Worm (Caenorhabditis elegans) whole organism, L4 larva: ENCODE results near the gene F16B12.6.

Experiments used
- D1046.2 ChIP-seq: fragments of 200-800 bp; sonication (Bioruptor generic); IDR thresholded peaks from 2 replicates; pipeline ENCODE4 v1.3.6; 2022; ENCODE audit warnings: missing genetic modification characterization, missing compliant biosample characterization
- F37D6.2 ChIP-seq: sonication (generic microtip); optimal IDR thresholded peaks from 2 replicates; lab custom pipeline; 2016; ENCODE audit warnings: mild to moderate bottlenecking, missing genetic modification characterization, missing compliant biosample characterization
- F49E8.2 ChIP-seq: sonication (generic microtip); optimal IDR thresholded peaks from 2 replicates; lab custom pipeline; 2016; ENCODE audit warnings: missing compliant biosample characterization, mild to moderate bottlenecking, missing genetic modification characterization, borderline replicate concordance
- Y105C5A.15 ChIP-seq: fragments of 200-800 bp; sonication (Bioruptor generic); IDR thresholded peaks from 2 replicates; pipeline ENCODE4 v1.3.6; 2022; ENCODE audit warnings: missing genetic modification characterization, missing compliant biosample characterization
- Y5F2A.4 ChIP-seq: fragments of 200-800 bp; sonication (Bioruptor generic); optimal IDR thresholded peaks from 2 replicates; lab custom pipeline; 2018; ENCODE audit warnings: mild to moderate bottlenecking, missing genetic modification characterization, missing compliant biosample characterization
- Y75B8A.6 ChIP-seq: fragments of 200-800 bp; sonication (Bioruptor generic); IDR thresholded peaks from 2 replicates; pipeline ENCODE4 v1.3.6; 2022; ENCODE audit warnings: missing genetic modification reagents, missing genetic modification characterization, missing compliant biosample characterization
- ZK546.5 ChIP-seq, 2 experiments: sonication (generic microtip); optimal IDR thresholded peaks; 2 replicates each; lab custom pipeline; 2017; ENCODE audit warnings: missing biosample characterization in 2 of 2, missing genetic modification characterization in 2 of 2
- arid-1 ChIP-seq: fragments of 200-800 bp; sonication (Bioruptor generic); conservative IDR thresholded peaks from 2 replicates; pipeline ENCODE4 v1.3.6; 2022; ENCODE audit warnings: missing genetic modification reagents, missing genetic modification characterization, missing compliant biosample characterization
- ceh-20 ChIP-seq: fragments of 200-800 bp; sonication (Bioruptor generic); IDR thresholded peaks from 2 replicates; pipeline ENCODE4 v1.3.6; 2022; ENCODE audit warnings: missing genetic modification reagents, missing genetic modification characterization, missing compliant biosample characterization
- ceh-28 ChIP-seq: fragments of 150-350 bp; optimal IDR thresholded peaks from 2 replicates; lab custom pipeline; 2014; ENCODE audit warnings: missing biosample characterization, missing genetic modification reagents, missing genetic modification characterization
- ceh-44 ChIP-seq: fragments of 200-800 bp; sonication (Bioruptor generic); IDR thresholded peaks from 2 replicates; pipeline ENCODE4 v1.3.6; 2022; ENCODE audit warnings: missing genetic modification reagents, missing genetic modification characterization, missing compliant biosample characterization
- ceh-62 ChIP-seq: sonication (generic microtip); optimal IDR thresholded peaks from 2 replicates; lab custom pipeline; 2017; ENCODE audit warnings: missing biosample characterization, missing genetic modification characterization
- ceh-82 ChIP-seq: sonication (generic microtip); optimal IDR thresholded peaks from 2 replicates; lab custom pipeline; 2017; ENCODE audit warnings: missing biosample characterization, missing genetic modification characterization
- ctbp-1 ChIP-seq: fragments of 200-800 bp; sonication (Bioruptor generic); IDR thresholded peaks from 2 replicates; pipeline ENCODE4 v1.3.6; 2022; ENCODE audit warnings: missing genetic modification reagents, missing genetic modification characterization, missing compliant biosample characterization
- daf-12 ChIP-seq: fragments of 150-350 bp; optimal IDR thresholded peaks from 2 replicates; lab custom pipeline; 2014; ENCODE audit warnings: missing biosample characterization, missing genetic modification reagents, missing genetic modification characterization
- daf-8 ChIP-seq: fragments of 200-800 bp; sonication (Bioruptor generic); IDR thresholded peaks from 2 replicates; pipeline ENCODE4 v1.3.6; 2022; ENCODE audit warnings: missing genetic modification characterization, missing compliant biosample characterization
- dmd-8 ChIP-seq: fragments of 200-800 bp; sonication (Bioruptor generic); IDR thresholded peaks from 2 replicates; pipeline ENCODE4 v1.3.6; 2022; ENCODE audit warnings: missing genetic modification characterization, missing compliant biosample characterization
- dmd-9 ChIP-seq: fragments of 200-800 bp; sonication (Bioruptor generic); IDR thresholded peaks from 2 replicates; pipeline ENCODE4 v1.3.6; 2022; ENCODE audit warnings: missing genetic modification reagents, missing genetic modification characterization, missing compliant biosample characterization
- dpl-1 ChIP-seq: fragments of 150-350 bp; optimal IDR thresholded peaks from 2 replicates; lab custom pipeline; 2014; ENCODE audit warnings: missing biosample characterization, missing genetic modification reagents, missing genetic modification characterization
- duxl-1 ChIP-seq: sonication (generic microtip); optimal IDR thresholded peaks from 2 replicates; lab custom pipeline; 2016; ENCODE audit warnings: mild to moderate bottlenecking, missing genetic modification characterization, moderate library complexity, missing compliant biosample characterization; ENCODE audit not compliant: poor library complexity
- fkh-10 ChIP-seq: fragments of 150-350 bp; optimal IDR thresholded peaks from 2 replicates; lab custom pipeline; 2014; ENCODE audit warnings: missing biosample characterization, missing genetic modification reagents, missing genetic modification characterization
- fos-1 ChIP-seq: fragments of 150-350 bp; optimal IDR thresholded peaks from 2 replicates; lab custom pipeline; 2014; ENCODE audit warnings: missing biosample characterization, missing genetic modification characterization
- gei-8 ChIP-seq: fragments of 200-800 bp; sonication (Bioruptor generic); optimal IDR thresholded peaks from 2 replicates; lab custom pipeline; 2018; ENCODE audit warnings: mild to moderate bottlenecking, missing genetic modification characterization, missing compliant biosample characterization
- hif-1 ChIP-seq, 2 experiments: sonication (generic microtip); optimal IDR thresholded peaks; 2 replicates each; lab custom pipeline; 2016 to 2017; ENCODE audit warnings: missing compliant biosample characterization in 2 of 2, missing genetic modification characterization in 2 of 2, missing genetic modification reagents in 2 of 2, missing genotype in 2 of 2, mild to moderate bottlenecking in 1 of 2
- hlh-11 ChIP-seq: fragments of 200-800 bp; sonication (Bioruptor generic); optimal IDR thresholded peaks from 2 replicates; lab custom pipeline; 2018; ENCODE audit warnings: mild to moderate bottlenecking, missing genetic modification characterization, missing compliant biosample characterization
- hlh-30 ChIP-seq: sonication (generic microtip); optimal IDR thresholded peaks from 2 replicates; lab custom pipeline; 2017; ENCODE audit warnings: antibody characterized with exemption, mild to moderate bottlenecking, missing genetic modification characterization, missing compliant biosample characterization; ENCODE audit not compliant: insufficient read depth
- lin-1 ChIP-seq: fragments of 200-800 bp; sonication (Bioruptor generic); IDR thresholded peaks from 2 replicates; pipeline ENCODE4 v1.3.6; 2022; ENCODE audit warnings: missing genetic modification reagents, missing genetic modification characterization, missing compliant biosample characterization
- lin-13 ChIP-seq: fragments of 150-350 bp; optimal IDR thresholded peaks from 2 replicates; lab custom pipeline; 2014; ENCODE audit warnings: missing biosample characterization, missing genetic modification reagents, missing genetic modification characterization
- lin-15B ChIP-seq: fragments of 150-350 bp; sonication (generic microtip); optimal IDR thresholded peaks from 3 replicates; lab custom pipeline; 2014; ENCODE audit warnings: missing biosample characterization, missing genetic modification characterization
- lir-3 ChIP-seq: sonication (generic microtip); optimal IDR thresholded peaks from 2 replicates; lab custom pipeline; 2016; ENCODE audit warnings: mild to moderate bottlenecking, missing genetic modification characterization, missing compliant biosample characterization
- mep-1 ChIP-seq: fragments of 150-350 bp; sonication (generic microtip); optimal IDR thresholded peaks from 3 replicates; lab custom pipeline; 2014; ENCODE audit warnings: missing biosample characterization, missing genetic modification characterization
- mes-2 ChIP-seq: sonication (generic microtip); optimal IDR thresholded peaks from 2 replicates; lab custom pipeline; 2016; ENCODE audit warnings: missing genotype, mild to moderate bottlenecking, missing genetic modification characterization, missing compliant biosample characterization; ENCODE audit not compliant: poor library complexity, severe bottlenecking
- mxl-3 ChIP-seq: fragments of 200-800 bp; sonication (Bioruptor generic); optimal IDR thresholded peaks from 2 replicates; lab custom pipeline; 2018; ENCODE audit warnings: mild to moderate bottlenecking, missing genetic modification characterization, missing compliant biosample characterization
- nhr-10 ChIP-seq: fragments of 150-350 bp; optimal IDR thresholded peaks from 2 replicates; lab custom pipeline; 2014; ENCODE audit warnings: missing biosample characterization, missing genetic modification characterization
- nhr-102 ChIP-seq: sonication (generic microtip); optimal IDR thresholded peaks from 2 replicates; lab custom pipeline; 2016; ENCODE audit warnings: mild to moderate bottlenecking, missing genetic modification characterization, moderate library complexity, missing compliant biosample characterization
- nhr-111 ChIP-seq: fragments of 200-800 bp; sonication (Bioruptor generic); optimal IDR thresholded peaks from 2 replicates; lab custom pipeline; 2018; ENCODE audit warnings: mild to moderate bottlenecking, missing genetic modification characterization, missing compliant biosample characterization
- nhr-28 ChIP-seq: fragments of 150-350 bp; optimal IDR thresholded peaks from 2 replicates; lab custom pipeline; 2014; ENCODE audit warnings: missing biosample characterization, missing genetic modification characterization
- nhr-42 ChIP-seq: fragments of 200-800 bp; sonication (Bioruptor generic); IDR thresholded peaks from 2 replicates; pipeline ENCODE4 v1.3.6; 2022; ENCODE audit warnings: missing genetic modification characterization, missing compliant biosample characterization
- nhr-6 ChIP-seq: fragments of 150-350 bp; optimal IDR thresholded peaks from 2 replicates; lab custom pipeline; 2014; ENCODE audit warnings: missing biosample characterization, missing genetic modification characterization
- nhr-76 ChIP-seq: fragments of 150-350 bp; optimal IDR thresholded peaks from 2 replicates; lab custom pipeline; 2014; ENCODE audit warnings: missing biosample characterization, missing genetic modification characterization
- nhr-77 ChIP-seq: fragments of 150-350 bp; optimal IDR thresholded peaks from 2 replicates; lab custom pipeline; 2014; ENCODE audit warnings: missing biosample characterization, missing genetic modification characterization
- pha-4 ChIP-seq, 2 experiments: fragments of 150-350 bp in 1 of 2; fragments of 200-800 bp in 1 of 2; sonication (Bioruptor generic) in 1 of 2; IDR thresholded peaks in 1 of 2; optimal IDR thresholded peaks in 1 of 2; 2 replicates each; pipeline versions ENCODE4 v1.3.6 to Lab custom; 2014 to 2022; ENCODE audit warnings: missing genetic modification characterization in 2 of 2, missing genetic modification reagents in 2 of 2, missing biosample characterization in 1 of 2, missing compliant biosample characterization in 1 of 2
- sdz-12 ChIP-seq: fragments of 200-800 bp; sonication (Bioruptor generic); optimal IDR thresholded peaks from 2 replicates; lab custom pipeline; 2018; ENCODE audit warnings: mild to moderate bottlenecking, missing genetic modification characterization, missing compliant biosample characterization
- set-16 ChIP-seq: fragments of 200-800 bp; sonication (Bioruptor generic); IDR thresholded peaks from 2 replicates; pipeline ENCODE4 v1.3.6; 2022; ENCODE audit warnings: missing genetic modification reagents, missing genetic modification characterization, missing compliant biosample characterization
- spr-1 ChIP-seq: sonication (generic microtip); optimal IDR thresholded peaks from 2 replicates; lab custom pipeline; 2016; ENCODE audit warnings: mild to moderate bottlenecking, missing genetic modification characterization, missing compliant biosample characterization
- tag-97 ChIP-seq: fragments of 200-800 bp; sonication (Bioruptor generic); IDR thresholded peaks from 2 replicates; pipeline ENCODE4 v1.3.6; 2022; ENCODE audit warnings: missing genetic modification characterization, missing compliant biosample characterization
- tra-1 ChIP-seq: fragments of 200-800 bp; sonication (Bioruptor generic); IDR thresholded peaks from 2 replicates; pipeline ENCODE4 v1.3.6; 2022; ENCODE audit warnings: missing genetic modification reagents, missing genetic modification characterization, missing compliant biosample characterization
- unc-39 ChIP-seq: sonication (generic microtip); optimal IDR thresholded peaks from 2 replicates; lab custom pipeline; 2017; ENCODE audit warnings: missing biosample characterization, missing genetic modification characterization
- vab-7 ChIP-seq: fragments of 200-800 bp; sonication (Bioruptor generic); IDR thresholded peaks from 2 replicates; pipeline ENCODE4 v1.3.6; 2022; ENCODE audit warnings: missing genetic modification reagents, missing genetic modification characterization, missing compliant biosample characterization
- zag-1 ChIP-seq: fragments of 150-350 bp; optimal IDR thresholded peaks from 2 replicates; lab custom pipeline; 2014; ENCODE audit warnings: missing biosample characterization, missing genetic modification characterization
- zip-11 ChIP-seq: fragments of 200-800 bp; sonication (Bioruptor generic); IDR thresholded peaks from 2 replicates; pipeline ENCODE4 v1.3.6; 2022; ENCODE audit warnings: missing genetic modification characterization, missing compliant biosample characterization

F16B12.6 gene

ce11 chrX:14063830-14064229, 38.3 kb upstream of the F16B12.6 start:
- TF ChIP-seq ctbp-1 (GFP tag; lab: Robert Waterston, UW) (peak; percentile 96), set-16 (GFP tag; lab: Robert Waterston, UW) (no peak), duxl-1 (tag; lab: Kevin White, UChicago) (peak; percentile 89), nhr-42 (GFP tag; lab: Robert Waterston, UW) (peak; percentile 88), fos-1 (no peak), ceh-62 (tag; lab: Kevin White, UChicago) (no peak), daf-12 (tag; lab: Kevin White, UChicago) (no peak), lir-3 (tag; lab: Kevin White, UChicago) (peak; percentile 86), ZK546.5 (tag; optimal IDR thresholded peaks at IDR 0.05; lab: Kevin White, UChicago) (no peak), mep-1 (tag; lab: Kevin White, UChicago) (peak; percentile 95), dmd-9 (GFP tag; lab: Robert Waterston, UW) (peak; percentile 91), nhr-76 (tag; lab: Kevin White, UChicago) (no peak), hif-1 (tag; optimal IDR thresholded peaks at IDR 0.05; lab: Kevin White, UChicago) (peak; percentile 55 to 76), dpl-1 (GFP tag; lab: Kevin White, UChicago) (peak; percentile 36), dmd-8 (peak; percentile 97), Y5F2A.4 (GFP tag; lab: Kevin White, UChicago) (peak; percentile 83), sdz-12 (GFP tag; lab: Kevin White, UChicago) (peak; percentile 85), nhr-102 (tag; lab: Kevin White, UChicago) (peak; percentile 69), fkh-10 (GFP tag; lab: Kevin White, UChicago) (peak; percentile 28), lin-1 (GFP tag; lab: Robert Waterston, UW) (peak; percentile 95), ceh-82 (no peak), zip-11 (GFP tag; lab: Robert Waterston, UW) (peak; percentile 87), vab-7 (GFP tag; lab: Robert Waterston, UW) (peak; percentile 97), spr-1 (tag; lab: Kevin White, UChicago) (peak; percentile 81), arid-1 (GFP tag; lab: Robert Waterston, UW) (peak; percentile 97), D1046.2 (GFP tag; lab: Robert Waterston, UW) (peak; percentile 94), ceh-20 (GFP tag; lab: Robert Waterston, UW) (peak; percentile 96), nhr-111 (peak; percentile 95), gei-8 (GFP tag; lab: Kevin White, UChicago) (peak; percentile 85), F37D6.2 (tag; lab: Kevin White, UChicago) (peak; percentile 81), Y105C5A.15 (peak; percentile 98), mxl-3 (GFP tag; lab: Kevin White, UChicago) (peak; percentile 79), tag-97 (GFP tag; lab: Robert Waterston, UW) (0 out of 2 replicates have a peak, but pooled peaks have one; percentile 52), hlh-11 (tag; lab: Kevin White, UChicago) (peak; percentile 87), hlh-30 (tag; lab: Kevin White, UChicago) (peak; percentile 88), lin-15B (tag; lab: Kevin White, UChicago) (peak; percentile 22), mes-2 (tag; lab: Kevin White, UChicago) (peak; percentile 92), lin-13 (peak; percentile 90), Y75B8A.6 (GFP tag; lab: Robert Waterston, UW) (peak; percentile 75; the same call in 1 of the 2 replicates), ceh-28 (tag; lab: Kevin White, UChicago) (peak; percentile 18), nhr-77 (tag; lab: Kevin White, UChicago) (peak; percentile 97), unc-39 (no peak), nhr-28 (tag; lab: Kevin White, UChicago) (peak; percentile 87), nhr-6 (tag; lab: Kevin White, UChicago) (peak; percentile 76), zag-1 (tag; lab: Kevin White, UChicago) (no peak), nhr-10 (peak; percentile 48), daf-8 (peak; percentile 42; the same call in 1 of the 2 replicates), pha-4 (GFP tag; IDR thresholded peaks at IDR 0.05; lab: Robert Waterston, UW) (peak; percentile 96), pha-4 (tag; optimal IDR thresholded peaks at IDR 0.05; lab: Kevin White, UChicago) (peak; percentile 47), F49E8.2 (tag; lab: Kevin White, UChicago) (peak; percentile 57), tra-1 (GFP tag; lab: Robert Waterston, UW) (peak; percentile 97), ceh-44 (GFP tag; lab: Robert Waterston, UW) (peak; percentile 89)
